Fruit fly (Drosophila melanogaster) whole organism, embryonic: ENCODE results near the gene Cfp1.

ENCODE experiments used
- Atf6 ChIP-seq: fragments of 200-800 bp; sonication (Bioruptor generic); IDR thresholded peaks from 2 replicates; pipeline ENCODE4 v1.3.6; 2022; ENCODE audit warnings: missing biosample characterization, missing genetic modification characterization
- Awh ChIP-seq: fragments of 200-800 bp; sonication (Bioruptor generic); IDR thresholded peaks from 2 replicates; pipeline ENCODE4, ENCODE4 v1.3.6; 2022; ENCODE audit warnings: missing biosample characterization, missing genetic modification characterization
- CG11085 ChIP-seq: fragments of 200-800 bp; sonication (Bioruptor generic); IDR thresholded peaks from 2 replicates; pipeline ENCODE4 v1.3.6; 2022; ENCODE audit warnings: missing biosample characterization, missing genetic modification characterization
- CG11093 ChIP-seq: fragments of 200-800 bp; sonication (Bioruptor generic); IDR thresholded peaks from 3 replicates; pipeline ENCODE4 v1.3.6; 2022; ENCODE audit warnings: missing biosample characterization, missing genetic modification characterization
- CG11504 ChIP-seq: fragments of 200-800 bp; sonication (Bioruptor generic); optimal IDR thresholded peaks from 3 replicates; lab custom pipeline; 2019; ENCODE audit warnings: missing biosample characterization, mild to moderate bottlenecking, missing genetic modification characterization, moderate library complexity
- CG12942 ChIP-seq: fragments of 200-800 bp; sonication (Bioruptor generic); optimal IDR thresholded peaks from 3 replicates; lab custom pipeline; 2016; ENCODE audit warnings: missing biosample characterization, missing genetic modification characterization
- CG14050 ChIP-seq: fragments of 200-800 bp; sonication (Bioruptor generic); IDR thresholded peaks from 3 replicates; pipeline ENCODE4 v1.3.6; 2022; ENCODE audit warnings: missing biosample characterization, missing genetic modification characterization
- CG1603 ChIP-seq: fragments of 200-800 bp; sonication (Bioruptor generic); optimal IDR thresholded peaks from 2 replicates; lab custom pipeline; 2019; ENCODE audit warnings: missing biosample characterization, mild to moderate bottlenecking, missing genetic modification characterization, moderate library complexity
- CG16815 ChIP-seq: fragments of 200-800 bp; sonication (Bioruptor generic); optimal IDR thresholded peaks from 3 replicates; lab custom pipeline; 2017; ENCODE audit warnings: missing biosample characterization, mild to moderate bottlenecking, missing genetic modification characterization
- CG17359 ChIP-seq: fragments of 200-800 bp; sonication (Bioruptor generic); optimal IDR thresholded peaks from 3 replicates; lab custom pipeline; 2018; ENCODE audit warnings: missing biosample characterization, mild to moderate bottlenecking, missing genetic modification characterization, moderate library complexity
- CG17829 ChIP-seq: fragments of 200-800 bp; optimal IDR thresholded peaks from 2 replicates; lab custom pipeline; 2019; ENCODE audit warnings: missing biosample characterization, mild to moderate bottlenecking, missing genetic modification characterization, moderate library complexity
- CG2116 ChIP-seq: fragments of 200-800 bp; sonication (Bioruptor generic); optimal IDR thresholded peaks from 3 replicates; lab custom pipeline; 2018; ENCODE audit warnings: missing biosample characterization, mild to moderate bottlenecking, missing genetic modification characterization
- CG2129 ChIP-seq: fragments of 200-800 bp; sonication (Bioruptor generic); IDR thresholded peaks from 2 replicates; pipeline ENCODE4 v1.3.6; 2022; ENCODE audit warnings: missing biosample characterization, missing genetic modification characterization; ENCODE audit not compliant: partially characterized antibody
- CG2202 ChIP-seq: fragments of 200-800 bp; sonication (Bioruptor generic); optimal IDR thresholded peaks from 2 replicates; lab custom pipeline; 2018; ENCODE audit warnings: missing biosample characterization, mild to moderate bottlenecking, missing genetic modification characterization
- CG2712 ChIP-seq: fragments of 200-800 bp; optimal IDR thresholded peaks from 3 replicates; lab custom pipeline; 2019; ENCODE audit warnings: missing biosample characterization, mild to moderate bottlenecking, missing genetic modification characterization, moderate library complexity
- CG2875 ChIP-seq: fragments of 200-800 bp; sonication (Bioruptor generic); optimal IDR thresholded peaks from 2 replicates; lab custom pipeline; 2017; ENCODE audit warnings: missing biosample characterization, mild to moderate bottlenecking, missing genetic modification characterization, missing genetic modification reagents
- CG30020 ChIP-seq: fragments of 200-800 bp; optimal IDR thresholded peaks from 2 replicates; lab custom pipeline; 2019; ENCODE audit warnings: missing biosample characterization, mild to moderate bottlenecking, missing genetic modification characterization, moderate library complexity
- CG33213 ChIP-seq: fragments of 200-800 bp; sonication (Bioruptor generic); optimal IDR thresholded peaks from 3 replicates; lab custom pipeline; 2016; ENCODE audit warnings: missing biosample characterization, missing genetic modification characterization
- CG34224 ChIP-seq: fragments of 200-800 bp; sonication (Bioruptor generic); IDR thresholded peaks from 3 replicates; pipeline ENCODE4 v1.3.6; 2022; ENCODE audit warnings: missing biosample characterization, missing genetic modification characterization; ENCODE audit not compliant: partially characterized antibody
- CG4617 ChIP-seq: fragments of 200-800 bp; sonication (Bioruptor generic); optimal IDR thresholded peaks from 3 replicates; lab custom pipeline; 2016; ENCODE audit warnings: missing biosample characterization, missing genetic modification characterization, borderline replicate concordance
- CG7357 ChIP-seq: fragments of 200-800 bp; sonication (Bioruptor generic); IDR thresholded peaks from 3 replicates; pipeline ENCODE4 v1.3.6; 2022; ENCODE audit warnings: missing biosample characterization, missing genetic modification characterization
- CG7745 ChIP-seq: fragments of 200-800 bp; sonication (Bioruptor generic); optimal IDR thresholded peaks from 2 replicates; lab custom pipeline; 2018; ENCODE audit warnings: missing biosample characterization, mild to moderate bottlenecking, missing genetic modification characterization, moderate library complexity
- CG8290 ChIP-seq, 3 experiments: fragments of 200-800 bp; sonication (Bioruptor generic); optimal IDR thresholded peaks; 2 replicates each; lab custom pipeline; 2016 to 2019; ENCODE audit warnings: missing biosample characterization in 3 of 3, missing genetic modification characterization in 3 of 3, mild to moderate bottlenecking in 2 of 3, moderate library complexity in 1 of 3
- CG8924 ChIP-seq: fragments of 200-800 bp; optimal IDR thresholded peaks from 3 replicates; lab custom pipeline; 2019; ENCODE audit warnings: missing biosample characterization, mild to moderate bottlenecking, missing genetic modification characterization, moderate library complexity
- Dp ChIP-seq: fragments of 200-800 bp; sonication (Bioruptor generic); optimal IDR thresholded peaks from 2 replicates; lab custom pipeline; 2018; ENCODE audit warnings: missing biosample characterization, mild to moderate bottlenecking, missing genetic modification characterization, moderate library complexity
- E2f2 ChIP-seq: fragments of 200-800 bp; sonication (Bioruptor generic); IDR thresholded peaks from 2 replicates; pipeline ENCODE4 v1.3.6; 2022; ENCODE audit warnings: missing biosample characterization, missing genetic modification characterization
- Elba2 ChIP-seq: fragments of 200-800 bp; sonication (Bioruptor generic); optimal IDR thresholded peaks from 3 replicates; lab custom pipeline; 2016; ENCODE audit warnings: missing biosample characterization, missing genetic modification characterization
- Hmr ChIP-seq: fragments of 200-800 bp; sonication (Bioruptor generic); optimal IDR thresholded peaks from 3 replicates; lab custom pipeline; 2017; ENCODE audit warnings: mild to moderate bottlenecking, missing biosample characterization, missing genetic modification reagents, missing genetic modification characterization
- MBD-R2 ChIP-seq: fragments of 200-800 bp; sonication (Bioruptor generic); IDR thresholded peaks from 2 replicates; pipeline ENCODE4 v1.3.6; 2022; ENCODE audit warnings: missing biosample characterization, missing genetic modification characterization
- Med ChIP-seq: fragments of 200-800 bp; sonication (Bioruptor generic); peaks from one replicate; lab custom pipeline; 2016; ENCODE audit warnings: missing biosample characterization, missing genetic modification characterization, mild to moderate bottlenecking, inconsistent platforms, moderate library complexity
- Mes4 ChIP-seq: fragments of 200-800 bp; sonication (Bioruptor generic); optimal IDR thresholded peaks from 2 replicates; lab custom pipeline; 2016; ENCODE audit warnings: missing biosample characterization, missing genetic modification characterization
- Xrp1 ChIP-seq: fragments of 200-800 bp; sonication (Bioruptor generic); IDR thresholded peaks from 2 replicates; pipeline ENCODE4 v1.3.6; 2022; ENCODE audit warnings: missing biosample characterization, missing genetic modification characterization
- bcd ChIP-seq: fragments of 200-800 bp; sonication (Bioruptor generic); optimal IDR thresholded peaks from 2 replicates; lab custom pipeline; 2017; ENCODE audit warnings: missing biosample characterization, mild to moderate bottlenecking, missing genetic modification characterization
- cg ChIP-seq: fragments of 200-800 bp; sonication (Bioruptor generic); optimal IDR thresholded peaks from 3 replicates; lab custom pipeline; 2019; ENCODE audit warnings: missing biosample characterization, mild to moderate bottlenecking, missing genetic modification characterization, moderate library complexity
- crol ChIP-seq: fragments of 200-800 bp; sonication (Bioruptor generic); IDR thresholded peaks from 2 replicates; pipeline ENCODE4 v1.3.6; 2022; ENCODE audit warnings: missing biosample characterization, missing genetic modification characterization
- crp ChIP-seq, 2 experiments: fragments of 200-800 bp; sonication (Bioruptor generic); optimal IDR thresholded peaks; 2 replicates in 1 of 2; 3 replicates in 1 of 2; lab custom pipeline; 2017; ENCODE audit warnings: missing biosample characterization in 2 of 2, missing genetic modification characterization in 2 of 2, mild to moderate bottlenecking in 1 of 2, moderate library complexity in 1 of 2
- fru ChIP-seq: fragments of >200 bp; optimal IDR thresholded peaks from 2 replicates; lab custom pipeline; 2017
- gfzf ChIP-seq: fragments of 200-800 bp; sonication (Bioruptor generic); optimal IDR thresholded peaks from 2 replicates; lab custom pipeline; 2016; ENCODE audit warnings: missing biosample characterization, mild to moderate bottlenecking, missing genetic modification characterization, moderate library complexity
- grn ChIP-seq: fragments of 200-800 bp; sonication (Bioruptor generic); optimal IDR thresholded peaks from 3 replicates; lab custom pipeline; 2017; ENCODE audit warnings: missing biosample characterization, missing genetic modification characterization
- nerfin-1 ChIP-seq: fragments of 200-800 bp; sonication (Bioruptor generic); optimal IDR thresholded peaks from 3 replicates; lab custom pipeline; 2019; ENCODE audit warnings: missing biosample characterization, mild to moderate bottlenecking, missing genetic modification characterization, moderate library complexity
- nom ChIP-seq: fragments of 200-800 bp; sonication (Bioruptor generic); optimal IDR thresholded peaks from 2 replicates; lab custom pipeline; 2017; ENCODE audit warnings: missing biosample characterization, missing genetic modification characterization, mild to moderate bottlenecking, moderate library complexity, missing genetic modification reagents
- pnt ChIP-seq: fragments of 200-800 bp; sonication (Bioruptor generic); optimal IDR thresholded peaks from 3 replicates; lab custom pipeline; 2016; ENCODE audit warnings: missing biosample characterization, missing genetic modification characterization
- pzg ChIP-seq: fragments of 200-800 bp; sonication (Bioruptor generic); optimal IDR thresholded peaks from 3 replicates; lab custom pipeline; 2018; ENCODE audit warnings: missing biosample characterization, mild to moderate bottlenecking, missing genetic modification characterization, moderate library complexity
- sd ChIP-seq: fragments of 200-800 bp; sonication (Bioruptor generic); optimal IDR thresholded peaks from 3 replicates; lab custom pipeline; 2018; ENCODE audit warnings: missing biosample characterization, mild to moderate bottlenecking, missing genetic modification characterization, moderate library complexity
- sens ChIP-seq: fragments of 200-800 bp; sonication (Bioruptor generic); peaks from one replicate; lab custom pipeline; 2016; ENCODE audit warnings: missing biosample characterization, missing genetic modification characterization
- trem ChIP-seq: fragments of 200-800 bp; optimal IDR thresholded peaks from 3 replicates; lab custom pipeline; 2019; ENCODE audit warnings: missing biosample characterization, mild to moderate bottlenecking, missing genetic modification characterization, moderate library complexity
- unc-4 ChIP-seq: fragments of 200-800 bp; sonication (Bioruptor generic); IDR thresholded peaks from 2 replicates; pipeline ENCODE4 v1.3.6; 2022; ENCODE audit warnings: missing biosample characterization, missing genetic modification characterization; ENCODE audit not compliant: partially characterized antibody
- vnd ChIP-seq: fragments of 200-800 bp; sonication (Bioruptor generic); IDR thresholded peaks from 3 replicates; pipeline ENCODE4 v1.3.6; 2022; ENCODE audit warnings: missing biosample characterization, missing genetic modification characterization; ENCODE audit not compliant: partially characterized antibody
- yki ChIP-seq: fragments of >200 bp; optimal IDR thresholded peaks from 3 replicates; lab custom pipeline; 2018

Gene Cfp1

DNA sequence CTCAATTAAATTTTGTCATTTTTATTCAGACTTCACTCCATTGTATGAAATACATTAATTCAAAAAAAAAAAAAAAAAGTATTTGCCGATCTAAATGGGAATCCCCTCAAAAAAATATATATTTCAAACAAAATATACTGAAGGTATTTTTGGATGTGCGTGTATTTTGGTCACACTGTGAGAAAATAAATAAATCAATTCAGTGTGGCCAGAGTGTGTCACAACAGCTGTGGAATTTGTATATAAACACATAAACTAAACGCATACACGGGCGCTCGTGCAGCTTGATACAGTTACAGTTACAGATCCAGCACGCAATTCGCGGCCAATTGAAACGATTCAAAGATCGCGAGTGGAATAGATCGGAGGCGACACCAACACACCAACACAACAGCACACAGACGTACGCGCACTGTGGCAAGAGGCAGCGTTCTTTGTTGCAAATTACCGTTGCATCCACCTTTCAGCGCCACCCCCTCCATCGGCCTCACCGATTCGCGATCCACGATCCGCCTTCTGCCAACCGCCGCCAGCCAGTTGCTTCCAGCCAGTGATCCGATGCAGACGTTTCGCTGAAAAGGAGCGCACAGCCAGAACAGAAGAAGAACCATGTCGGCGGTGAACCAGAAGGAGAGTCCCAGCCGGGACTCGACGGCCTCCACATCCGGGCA lies 22.5 kb downstream of the Cfp1 start, which contains the start of gene CG17754 (continued):
- peak; percentile 21 for TF ChIP-seq Hmr (GFP tag; lab: Kevin White, UChicago)
- no peak for TF ChIP-seq CG7357 (GFP tag; lab: Robert Waterston, UW)
- TF ChIP-seq MBD-R2 (GFP tag; lab: Robert Waterston, UW): peak; percentile 87
- no peak for TF ChIP-seq CG7745
- TF ChIP-seq CG1603 (tag; lab: Kevin White, UChicago): peak; percentile 8
- peak; percentile 82 for TF ChIP-seq gfzf (GFP tag; lab: Kevin White, UChicago)
- TF ChIP-seq Mes4 (GFP tag; lab: Kevin White, UChicago): no peak
- TF ChIP-seq trem (tag; lab: Kevin White, UChicago): peak; percentile 29
- peak; percentile 9 for TF ChIP-seq CG8290 (GFP tag; optimal IDR thresholded peaks at IDR 0.05; lab: Kevin White, UChicago)
- no peak for TF ChIP-seq CG8290 (tag; optimal IDR thresholded peaks at IDR 0.05; lab: Kevin White, UChicago)
- no peak for TF ChIP-seq CG2129 (GFP tag; lab: Robert Waterston, UW)
- no peak for TF ChIP-seq CG2202 (tag; lab: Kevin White, UChicago)
- TF ChIP-seq CG30020: peak; percentile 17
- TF ChIP-seq nerfin-1 (tag; lab: Kevin White, UChicago): peak; percentile 83
- TF ChIP-seq CG4617 (GFP tag; lab: Kevin White, UChicago): peak; percentile 16
- TF ChIP-seq grn (GFP tag; lab: Kevin White, UChicago): no peak
- TF ChIP-seq Elba2: peak; percentile 19
- no peak for TF ChIP-seq pnt
- no peak for TF ChIP-seq Awh (GFP tag; lab: Robert Waterston, UW)
- peak; percentile 35; the same call in 1 of the 2 replicates for TF ChIP-seq crol (GFP tag; lab: Robert Waterston, UW)
- peak; percentile 35 for TF ChIP-seq CG33213
- TF ChIP-seq yki (lab: Kevin White, UChicago): no peak
- peak; percentile 85 for TF ChIP-seq sd (tag; lab: Kevin White, UChicago)
- TF ChIP-seq E2f2 (GFP tag; lab: Robert Waterston, UW): peak; percentile 57
- TF ChIP-seq CG2712 (tag; lab: Kevin White, UChicago): peak; percentile 13
- TF ChIP-seq cg (GFP tag; lab: Kevin White, UChicago): peak; percentile 43
- peak; percentile 40 for TF ChIP-seq CG11504
- peak; percentile 34 for TF ChIP-seq CG8924 (tag; lab: Kevin White, UChicago)
- peak; percentile 0 for TF ChIP-seq CG17829 (tag; lab: Kevin White, UChicago)
- TF ChIP-seq CG2116 (GFP tag; lab: Kevin White, UChicago): peak; percentile 27
- TF ChIP-seq CG34224 (GFP tag; lab: Robert Waterston, UW): no peak
- peak; percentile 48 for TF ChIP-seq nom (GFP tag; lab: Kevin White, UChicago)
- no peak for TF ChIP-seq Atf6 (GFP tag; lab: Robert Waterston, UW)
- no peak for TF ChIP-seq CG12942
- TF ChIP-seq sens (GFP tag; lab: Kevin White, UChicago): peak; percentile 6
- TF ChIP-seq CG11093 (GFP tag; lab: Robert Waterston, UW): no peak
- no peak for TF ChIP-seq CG2875 (GFP tag; lab: Kevin White, UChicago)
- no peak for TF ChIP-seq Xrp1 (GFP tag; lab: Robert Waterston, UW)
- peak; percentile 69 for TF ChIP-seq Med (GFP tag; lab: Kevin White, UChicago)
- peak; percentile 33 for TF ChIP-seq Dp (GFP tag; lab: Kevin White, UChicago)
- no peak for TF ChIP-seq CG11085
- no peak for TF ChIP-seq fru (lab: Kevin White, UChicago)
- TF ChIP-seq pzg (GFP tag; lab: Kevin White, UChicago): peak; percentile 61
- TF ChIP-seq vnd (GFP tag; lab: Robert Waterston, UW): no peak
- TF ChIP-seq crp (GFP tag; optimal IDR thresholded peaks at IDR 0.05; lab: Kevin White, UChicago): peak; percentile 21 to 83
- TF ChIP-seq CG14050 (GFP tag; lab: Robert Waterston, UW): no peak
- TF ChIP-seq bcd: no peak
- TF ChIP-seq CG16815 (GFP tag; lab: Kevin White, UChicago): no peak
- TF ChIP-seq unc-4 (GFP tag; lab: Robert Waterston, UW): 0 out of 2 replicates have a peak, but pooled peaks have one; percentile 28
- TF ChIP-seq CG17359 (tag; lab: Kevin White, UChicago): peak; percentile 44
